Worm (Caenorhabditis elegans) whole organism, L4 larva: ENCODE data around the gene F32F2.4.

Experiments used
- F10B5.3 ChIP-seq: sonication (generic microtip); optimal IDR thresholded peaks from 2 replicates; lab custom pipeline; 2016; ENCODE audit warnings: mild to moderate bottlenecking, missing genetic modification characterization, missing compliant biosample characterization
- Y5F2A.4 ChIP-seq: fragments of 200-800 bp; sonication (Bioruptor generic); optimal IDR thresholded peaks from 2 replicates; lab custom pipeline; 2018; ENCODE audit warnings: mild to moderate bottlenecking, missing genetic modification characterization, missing compliant biosample characterization
- Y75B8A.6 ChIP-seq: fragments of 200-800 bp; sonication (Bioruptor generic); IDR thresholded peaks from 2 replicates; pipeline ENCODE4 v1.3.6; 2022; ENCODE audit warnings: missing genetic modification reagents, missing genetic modification characterization, missing compliant biosample characterization
- aha-1 ChIP-seq: fragments of 150-350 bp; peaks from one replicate; lab custom pipeline; 2014; ENCODE audit warnings: missing biosample characterization, missing genetic modification characterization
- arid-1 ChIP-seq: fragments of 200-800 bp; sonication (Bioruptor generic); conservative IDR thresholded peaks from 2 replicates; pipeline ENCODE4 v1.3.6; 2022; ENCODE audit warnings: missing genetic modification reagents, missing genetic modification characterization, missing compliant biosample characterization
- ceh-20 ChIP-seq: fragments of 200-800 bp; sonication (Bioruptor generic); IDR thresholded peaks from 2 replicates; pipeline ENCODE4 v1.3.6; 2022; ENCODE audit warnings: missing genetic modification reagents, missing genetic modification characterization, missing compliant biosample characterization
- ceh-32 ChIP-seq: sonication (generic microtip); optimal IDR thresholded peaks from 2 replicates; lab custom pipeline; 2016; ENCODE audit warnings: mild to moderate bottlenecking, missing genetic modification characterization, missing compliant biosample characterization; ENCODE audit not compliant: poor library complexity
- ceh-62 ChIP-seq: sonication (generic microtip); optimal IDR thresholded peaks from 2 replicates; lab custom pipeline; 2017; ENCODE audit warnings: missing biosample characterization, missing genetic modification characterization
- ceh-82 ChIP-seq: sonication (generic microtip); optimal IDR thresholded peaks from 2 replicates; lab custom pipeline; 2017; ENCODE audit warnings: missing biosample characterization, missing genetic modification characterization
- ces-1 ChIP-seq: fragments of 150-350 bp; sonication (generic microtip); optimal IDR thresholded peaks from 4 replicates; lab custom pipeline; 2014; ENCODE audit warnings: missing biosample characterization, missing genetic modification reagents, missing genetic modification characterization
- daf-19 ChIP-seq: fragments of 200-800 bp; sonication (Bioruptor generic); conservative IDR thresholded peaks from 2 replicates; pipeline ENCODE4 v1.3.6; 2022; ENCODE audit warnings: missing genetic modification characterization, missing compliant biosample characterization
- dmd-6 ChIP-seq: fragments of 200-800 bp; sonication (Bioruptor generic); IDR thresholded peaks from 2 replicates; pipeline ENCODE4 v1.3.6; 2022; ENCODE audit warnings: missing genetic modification reagents, missing genetic modification characterization, missing compliant biosample characterization
- dmd-8 ChIP-seq: fragments of 200-800 bp; sonication (Bioruptor generic); IDR thresholded peaks from 2 replicates; pipeline ENCODE4 v1.3.6; 2022; ENCODE audit warnings: missing genetic modification characterization, missing compliant biosample characterization
- dmd-9 ChIP-seq: fragments of 200-800 bp; sonication (Bioruptor generic); IDR thresholded peaks from 2 replicates; pipeline ENCODE4 v1.3.6; 2022; ENCODE audit warnings: missing genetic modification reagents, missing genetic modification characterization, missing compliant biosample characterization
- dve-1 ChIP-seq: sonication (generic microtip); optimal IDR thresholded peaks from 2 replicates; lab custom pipeline; 2017; ENCODE audit warnings: antibody characterized with exemption, mild to moderate bottlenecking, missing genetic modification characterization, missing compliant biosample characterization; ENCODE audit not compliant: insufficient read depth
- gei-8 ChIP-seq: fragments of 200-800 bp; sonication (Bioruptor generic); optimal IDR thresholded peaks from 2 replicates; lab custom pipeline; 2018; ENCODE audit warnings: mild to moderate bottlenecking, missing genetic modification characterization, missing compliant biosample characterization
- hlh-11 ChIP-seq: fragments of 200-800 bp; sonication (Bioruptor generic); optimal IDR thresholded peaks from 2 replicates; lab custom pipeline; 2018; ENCODE audit warnings: mild to moderate bottlenecking, missing genetic modification characterization, missing compliant biosample characterization
- hlh-30 ChIP-seq: sonication (generic microtip); optimal IDR thresholded peaks from 2 replicates; lab custom pipeline; 2017; ENCODE audit warnings: antibody characterized with exemption, mild to moderate bottlenecking, missing genetic modification characterization, missing compliant biosample characterization; ENCODE audit not compliant: insufficient read depth
- hmg-1.1 ChIP-seq: fragments of 200-800 bp; sonication (Bioruptor generic); IDR thresholded peaks from 2 replicates; pipeline ENCODE4 v1.3.6; 2022; ENCODE audit warnings: missing genetic modification reagents, missing genetic modification characterization, missing compliant biosample characterization
- lin-29 ChIP-seq: fragments of 200-800 bp; sonication (Bioruptor generic); IDR thresholded peaks from 2 replicates; pipeline ENCODE4 v1.3.6; 2022; ENCODE audit warnings: missing genetic modification reagents, missing genetic modification characterization, missing compliant biosample characterization
- lin-38 ChIP-seq: fragments of 200-800 bp; sonication (Bioruptor generic); IDR thresholded peaks from 2 replicates; pipeline ENCODE4 v1.3.6; 2022; ENCODE audit warnings: missing genetic modification reagents, missing genetic modification characterization, missing compliant biosample characterization
- lsy-2 ChIP-seq, 2 experiments: fragments of 150-350 bp in 1 of 2; sonication (generic microtip) in 1 of 2; optimal IDR thresholded peaks; 2 replicates each; lab custom pipeline; 2014 to 2017; ENCODE audit warnings: missing biosample characterization in 2 of 2, missing genetic modification characterization in 2 of 2
- madf-9 ChIP-seq: fragments of 200-800 bp; sonication (Bioruptor generic); conservative IDR thresholded peaks from 2 replicates; pipeline ENCODE4 v1.3.6; 2022; ENCODE audit warnings: missing genetic modification reagents, missing genetic modification characterization, missing compliant biosample characterization
- mdl-1 ChIP-seq, 2 experiments: fragments of 150-350 bp in 1 of 2; sonication (generic microtip) in 1 of 2; optimal IDR thresholded peaks; 2 replicates each; lab custom pipeline; 2014 to 2017; ENCODE audit warnings: missing biosample characterization in 2 of 2, missing genetic modification characterization in 2 of 2
- mes-2 ChIP-seq: sonication (generic microtip); optimal IDR thresholded peaks from 2 replicates; lab custom pipeline; 2016; ENCODE audit warnings: missing genotype, mild to moderate bottlenecking, missing genetic modification characterization, missing compliant biosample characterization; ENCODE audit not compliant: poor library complexity, severe bottlenecking
- mxl-2 ChIP-seq: fragments of 200-800 bp; sonication (Bioruptor generic); conservative IDR thresholded peaks from 2 replicates; pipeline ENCODE4 v1.3.6; 2022; ENCODE audit warnings: missing genetic modification reagents, missing genetic modification characterization, missing compliant biosample characterization
- nhr-10 ChIP-seq: fragments of 150-350 bp; optimal IDR thresholded peaks from 2 replicates; lab custom pipeline; 2014; ENCODE audit warnings: missing biosample characterization, missing genetic modification characterization
- nhr-11 ChIP-seq: fragments of 150-350 bp; optimal IDR thresholded peaks from 2 replicates; lab custom pipeline; 2014; ENCODE audit warnings: missing biosample characterization, missing genetic modification characterization
- nhr-28 ChIP-seq: fragments of 150-350 bp; optimal IDR thresholded peaks from 2 replicates; lab custom pipeline; 2014; ENCODE audit warnings: missing biosample characterization, missing genetic modification characterization
- nhr-41 ChIP-seq: fragments of 200-800 bp; sonication (Bioruptor generic); IDR thresholded peaks from 2 replicates; pipeline ENCODE4 v1.3.6; 2022; ENCODE audit warnings: missing genetic modification reagents, missing genetic modification characterization, missing compliant biosample characterization
- nhr-42 ChIP-seq: fragments of 200-800 bp; sonication (Bioruptor generic); IDR thresholded peaks from 2 replicates; pipeline ENCODE4 v1.3.6; 2022; ENCODE audit warnings: missing genetic modification characterization, missing compliant biosample characterization
- nhr-48 ChIP-seq: sonication (generic microtip); optimal IDR thresholded peaks from 2 replicates; lab custom pipeline; 2016; ENCODE audit warnings: mild to moderate bottlenecking, missing genetic modification characterization, missing compliant biosample characterization
- nhr-77 ChIP-seq: fragments of 150-350 bp; optimal IDR thresholded peaks from 2 replicates; lab custom pipeline; 2014; ENCODE audit warnings: missing biosample characterization, missing genetic modification characterization
- rbr-2 ChIP-seq: sonication (generic microtip); optimal IDR thresholded peaks from 2 replicates; lab custom pipeline; 2016; ENCODE audit warnings: missing genotype, missing genetic modification characterization, missing compliant biosample characterization
- snpc-1.2 ChIP-seq: fragments of 200-800 bp; sonication (Bioruptor generic); IDR thresholded peaks from 2 replicates; pipeline ENCODE4 v1.3.6; 2022; ENCODE audit warnings: missing genetic modification reagents, missing genetic modification characterization, missing compliant biosample characterization
- tag-97 ChIP-seq: fragments of 200-800 bp; sonication (Bioruptor generic); IDR thresholded peaks from 2 replicates; pipeline ENCODE4 v1.3.6; 2022; ENCODE audit warnings: missing genetic modification characterization, missing compliant biosample characterization
- tra-1 ChIP-seq: fragments of 200-800 bp; sonication (Bioruptor generic); IDR thresholded peaks from 2 replicates; pipeline ENCODE4 v1.3.6; 2022; ENCODE audit warnings: missing genetic modification reagents, missing genetic modification characterization, missing compliant biosample characterization
- unc-62 ChIP-seq, 3 experiments: fragments of 150-350 bp in 1 of 3; sonication (generic microtip); optimal IDR thresholded peaks in 2 of 3; peaks in 1 of 3; 1 replicate in 1 of 3; 2 replicates in 2 of 3; lab custom pipeline; 2014 to 2017; ENCODE audit warnings: missing biosample characterization in 3 of 3, missing genetic modification characterization in 3 of 3, missing genetic modification reagents in 3 of 3, missing genotype in 1 of 3
- vab-7 ChIP-seq: fragments of 200-800 bp; sonication (Bioruptor generic); IDR thresholded peaks from 2 replicates; pipeline ENCODE4 v1.3.6; 2022; ENCODE audit warnings: missing genetic modification reagents, missing genetic modification characterization, missing compliant biosample characterization
- zag-1 ChIP-seq: fragments of 150-350 bp; optimal IDR thresholded peaks from 2 replicates; lab custom pipeline; 2014; ENCODE audit warnings: missing biosample characterization, missing genetic modification characterization
- zfp-3 ChIP-seq: fragments of 200-800 bp; sonication (Bioruptor generic); conservative IDR thresholded peaks from 2 replicates; pipeline ENCODE4 v1.3.6; 2022; ENCODE audit warnings: missing genetic modification reagents, missing genetic modification characterization, missing compliant biosample characterization

Gene F32F2.4

DNA sequence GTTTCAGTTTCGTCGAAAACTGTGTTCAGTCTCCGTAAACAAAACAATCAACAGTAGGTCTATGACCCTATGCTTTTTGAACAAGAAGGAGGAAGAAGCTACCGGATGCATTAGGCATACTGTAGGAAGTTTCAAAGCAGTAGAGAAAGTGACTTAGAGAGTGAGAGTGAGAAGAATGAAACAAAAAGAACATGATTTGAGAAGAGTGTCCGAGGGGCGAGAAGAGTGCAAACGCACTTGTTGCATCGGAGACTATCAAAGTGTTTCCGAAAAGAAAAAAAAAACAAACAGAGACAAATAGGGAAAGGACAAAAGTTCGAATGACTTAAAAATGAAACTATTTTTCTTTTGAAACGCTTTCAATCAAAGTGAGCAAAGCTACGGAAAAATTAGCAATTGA lies 32.9 kb upstream of the F32F2.4 start:
- TF ChIP-seq nhr-48 = peak; percentile 94
- TF ChIP-seq lin-38 (GFP tag; lab: Robert Waterston, UW) = no peak
- TF ChIP-seq dmd-6 = peak; percentile 56
- no peak for TF ChIP-seq vab-7 (GFP tag; lab: Robert Waterston, UW)
- TF ChIP-seq mdl-1 (tag; optimal IDR thresholded peaks at IDR 0.05; lab: Kevin White, UChicago) = peak in 1 of 2 experiments; percentile 28
- TF ChIP-seq nhr-28 (tag; lab: Kevin White, UChicago) = peak; percentile 55
- TF ChIP-seq tag-97 = no peak
- TF ChIP-seq, all 104 proteins: peak for 4

ce11 chrV:13249436-13249835 lies 26.6 kb upstream of the F32F2.4 start, which contains the start of gene odr-3:
Gene odr-3, minus strand, starts transcription at chrV:13249536.
- TF ChIP-seq daf-19 (GFP tag; lab: Robert Waterston, UW) (no peak), snpc-1.2 (GFP tag; lab: Robert Waterston, UW) (no peak), aha-1 (tag; lab: Kevin White, UChicago) (no peak), F10B5.3 (tag; lab: Kevin White, UChicago) (no peak), nhr-42 (no peak), hmg-1.1 (no peak), mxl-2 (GFP tag; lab: Robert Waterston, UW) (no peak), arid-1 (GFP tag; lab: Robert Waterston, UW) (no peak), hlh-30 (no peak), dmd-8 (GFP tag; lab: Robert Waterston, UW) (no peak), Y5F2A.4 (GFP tag; lab: Kevin White, UChicago) (no peak), ces-1 (GFP tag; lab: Kevin White, UChicago) (no peak), nhr-11 (tag; lab: Kevin White, UChicago) (no peak), ceh-62 (tag; lab: Kevin White, UChicago) (no peak), nhr-77 (tag; lab: Kevin White, UChicago) (no peak), madf-9 (GFP tag; lab: Robert Waterston, UW) (no peak), ceh-82 (tag; lab: Kevin White, UChicago) (no peak), lin-38 (GFP tag; lab: Robert Waterston, UW) (no peak), gei-8 (GFP tag; lab: Kevin White, UChicago) (no peak)

DNA sequence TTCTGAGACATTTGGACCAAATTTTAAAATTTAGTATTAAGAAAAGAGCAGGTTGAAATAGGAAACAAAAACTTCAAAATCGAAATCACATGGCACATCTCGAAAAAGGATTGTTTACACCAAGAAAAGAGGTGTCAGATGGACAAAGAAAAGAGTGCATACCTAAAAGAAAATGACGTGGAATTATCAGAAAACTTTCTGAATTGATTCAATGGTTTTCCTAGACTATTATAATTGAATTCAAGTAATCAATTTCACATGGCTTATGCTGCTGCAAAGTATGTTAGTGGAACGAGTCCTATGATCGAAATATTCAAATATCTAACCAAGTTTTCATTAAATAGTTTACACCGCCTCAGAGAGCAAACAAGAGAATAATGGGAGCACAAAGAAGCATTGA lies 23.2 kb upstream of the F32F2.4 start:
- no peak for TF ChIP-seq ceh-32 (tag; lab: Kevin White, UChicago)

- TF ChIP-seq rbr-2 (tag; lab: Kevin White, UChicago) = no peak
- TF ChIP-seq dmd-6 = no peak
- TF ChIP-seq nhr-28 (tag; lab: Kevin White, UChicago) = peak; percentile 26
- TF ChIP-seq ceh-32 (tag; lab: Kevin White, UChicago) = no peak
Observed at ce11 chrV:13258909-13259361, 17.1 kb upstream of the F32F2.4 start, which contains the start of gene C34D1.4. Gene C34D1.4, minus strand, starts transcription at chrV:13259311.

DNA sequence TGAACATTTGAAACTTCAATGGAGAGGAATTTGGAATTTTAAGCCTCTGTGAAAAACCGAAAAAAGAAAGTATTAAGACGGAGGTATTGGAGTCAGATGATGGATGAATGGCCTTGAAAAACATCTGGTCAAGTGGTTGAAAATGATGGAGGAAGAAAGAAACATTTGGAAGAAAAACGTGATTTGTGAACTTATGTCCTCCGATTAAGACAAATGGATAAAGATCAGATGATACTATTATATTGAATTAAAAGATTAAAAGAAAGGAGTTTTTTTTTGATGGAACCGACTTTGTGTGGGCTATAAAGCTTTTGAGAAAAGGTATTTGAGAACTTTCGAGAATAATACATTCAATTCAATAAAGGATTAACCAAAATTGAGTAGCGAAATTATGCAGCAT lies 16.5 kb upstream of the F32F2.4 start:
- TF ChIP-seq ceh-82 (tag; lab: Kevin White, UChicago) (no peak), madf-9 (GFP tag; lab: Robert Waterston, UW) (no peak), mes-2 (tag; lab: Kevin White, UChicago) (no peak), aha-1 (tag; lab: Kevin White, UChicago) (peak; percentile 98), dve-1 (tag; lab: Kevin White, UChicago) (peak; percentile 46), tra-1 (GFP tag; lab: Robert Waterston, UW) (0 out of 2 replicates have a peak, but pooled peaks have one; percentile 50), hlh-11 (peak; percentile 17), lsy-2 (tag; optimal IDR thresholded peaks at IDR 0.05; lab: Kevin White, UChicago) (peak in 1 of 2 experiments; percentile 7), zfp-3 (no peak), zag-1 (no peak), ceh-20 (GFP tag; lab: Robert Waterston, UW) (peak; percentile 44; the same call in 1 of the 2 replicates), dmd-6 (peak; percentile 28; the same call in 1 of the 2 replicates), lin-29 (no peak), nhr-28 (tag; lab: Kevin White, UChicago) (peak; percentile 50), unc-62 (GFP tag; optimal IDR thresholded peaks at IDR 0.05 in 1 of 2; lab: Kevin White, UChicago) (peak in 1 of 2 experiments; percentile 87), unc-62 (tag; optimal IDR thresholded peaks at IDR 0.05; lab: Kevin White, UChicago) (no peak), mdl-1 (tag; optimal IDR thresholded peaks at IDR 0.05; lab: Kevin White, UChicago) (peak in 1 of 2 experiments; percentile 4), nhr-41 (GFP tag; lab: Robert Waterston, UW) (no peak), Y75B8A.6 (GFP tag; lab: Robert Waterston, UW) (no peak), dmd-8 (GFP tag; lab: Robert Waterston, UW) (no peak), nhr-10 (tag; lab: Kevin White, UChicago) (no peak), daf-19 (GFP tag; lab: Robert Waterston, UW) (no peak), dmd-9 (GFP tag; lab: Robert Waterston, UW) (no peak)
